Worm (Caenorhabditis elegans) whole organism, L4/young adult: ENCODE data around the gene tre-2.

Experiments used
- W03F9.2 ChIP-seq: fragments of 150-350 bp; optimal IDR thresholded peaks from 2 replicates; lab custom pipeline; 2014; ENCODE audit warnings: missing biosample characterization, missing genetic modification characterization
- dao-5 ChIP-seq: sonication (generic microtip); optimal IDR thresholded peaks from 2 replicates; lab custom pipeline; 2016; ENCODE audit warnings: missing genotype, missing genetic modification characterization, moderate library complexity, missing compliant biosample characterization
- him-1 ChIP-seq: sonication (generic microtip); optimal IDR thresholded peaks from 2 replicates; lab custom pipeline; 2016; ENCODE audit warnings: missing genotype, missing genetic modification reagents, missing genetic modification characterization, missing compliant biosample characterization

ce11 chrIV:6829902-6830301 is 53.3 kb downstream of the tre-2 start, which contains the start of gene H20E11.1:
- no peak for TF ChIP-seq him-1 (tag; lab: Kevin White, UChicago)
- no peak for TF ChIP-seq W03F9.2 (tag; lab: Kevin White, UChicago)
- TF ChIP-seq dao-5 (tag; lab: Kevin White, UChicago): no peak
